Worm (Caenorhabditis elegans) whole organism, L3 larva: Measurements from ENCODE around the gene pan-1.

Experiments
- R02D3.7 ChIP-seq: fragments of 150-350 bp; optimal IDR thresholded peaks from 2 replicates; lab custom pipeline; 2014; ENCODE audit warnings: missing biosample characterization, missing genetic modification characterization
- ama-1 ChIP-seq: fragments of 150-350 bp; optimal IDR thresholded peaks from 2 replicates; lab custom pipeline; 2018
- ceh-28 ChIP-seq: fragments of 150-350 bp; optimal IDR thresholded peaks from 2 replicates; lab custom pipeline; 2014; ENCODE audit warnings: missing biosample characterization, missing genetic modification reagents, missing genetic modification characterization
- ceh-82 ChIP-seq: fragments of 150-350 bp; optimal IDR thresholded peaks from 2 replicates; lab custom pipeline; 2014; ENCODE audit warnings: missing biosample characterization, missing genetic modification characterization
- daf-12 ChIP-seq: fragments of 150-350 bp; optimal IDR thresholded peaks from 2 replicates; lab custom pipeline; 2014; ENCODE audit warnings: missing biosample characterization, missing genetic modification reagents, missing genetic modification characterization
- egl-27 ChIP-seq: sonication (generic microtip); optimal IDR thresholded peaks from 4 replicates; lab custom pipeline; 2017; ENCODE audit warnings: missing biosample characterization, missing genetic modification reagents, missing genetic modification characterization
- egl-5 ChIP-seq: fragments of 150-350 bp; optimal IDR thresholded peaks from 2 replicates; lab custom pipeline; 2017; ENCODE audit warnings: missing biosample characterization, missing genetic modification reagents, missing genetic modification characterization, inconsistent platforms
- elt-1 ChIP-seq: fragments of 150-350 bp; optimal IDR thresholded peaks from 2 replicates; lab custom pipeline; 2014; ENCODE audit warnings: missing biosample characterization, missing genetic modification characterization
- elt-2 ChIP-seq: sonication (generic microtip); optimal IDR thresholded peaks from 2 replicates; lab custom pipeline; 2016; ENCODE audit warnings: missing genetic modification reagents, mild to moderate bottlenecking, missing genetic modification characterization, missing compliant biosample characterization
- eor-1 ChIP-seq, 2 experiments: fragments of 150-350 bp; optimal IDR thresholded peaks; 2 replicates each; lab custom pipeline; 2014 to 2018; ENCODE audit warnings: missing biosample characterization in 2 of 2, missing genetic modification characterization in 2 of 2
- fkh-2 ChIP-seq: fragments of 150-350 bp; optimal IDR thresholded peaks from 2 replicates; lab custom pipeline; 2014; ENCODE audit warnings: missing biosample characterization, missing genetic modification reagents, missing genetic modification characterization
- fos-1 ChIP-seq: fragments of 150-350 bp; optimal IDR thresholded peaks from 2 replicates; lab custom pipeline; 2014; ENCODE audit warnings: missing biosample characterization, missing genetic modification characterization
- hmg-11 ChIP-seq: sonication (generic microtip); optimal IDR thresholded peaks from 2 replicates; lab custom pipeline; 2016; ENCODE audit warnings: missing genetic modification characterization, missing compliant biosample characterization
- jun-1 ChIP-seq: fragments of 150-350 bp; optimal IDR thresholded peaks from 2 replicates; lab custom pipeline; 2014; ENCODE audit warnings: missing biosample characterization, missing genetic modification reagents, missing genetic modification characterization
- lin-39 ChIP-seq: fragments of 150-350 bp; optimal IDR thresholded peaks from 2 replicates; lab custom pipeline; 2018; ENCODE audit warnings: missing biosample characterization, missing genetic modification reagents, missing genetic modification characterization
- lsy-12 ChIP-seq: sonication (generic microtip); optimal IDR thresholded peaks from 2 replicates; lab custom pipeline; 2016; ENCODE audit warnings: mild to moderate bottlenecking, missing genetic modification characterization, missing compliant biosample characterization
- mdl-1 ChIP-seq: fragments of 150-350 bp; optimal IDR thresholded peaks from 2 replicates; lab custom pipeline; 2014; ENCODE audit warnings: missing biosample characterization, missing genetic modification characterization
- mml-1 ChIP-seq: fragments of 150-350 bp; sonication (generic microtip); optimal IDR thresholded peaks from 3 replicates; lab custom pipeline; 2014; ENCODE audit warnings: missing biosample characterization, missing genetic modification characterization
- nfya-1 ChIP-seq: sonication (generic microtip); optimal IDR thresholded peaks from 2 replicates; lab custom pipeline; 2017; ENCODE audit warnings: missing genetic modification characterization, mild to moderate bottlenecking, missing compliant biosample characterization, antibody characterized with exemption, moderate library complexity; ENCODE audit not compliant: insufficient read depth
- nhr-11 ChIP-seq: fragments of 150-350 bp; optimal IDR thresholded peaks from 2 replicates; lab custom pipeline; 2014; ENCODE audit warnings: missing biosample characterization, missing genetic modification characterization
- nhr-23 ChIP-seq: fragments of 150-350 bp; optimal IDR thresholded peaks from 2 replicates; lab custom pipeline; 2014; ENCODE audit warnings: missing biosample characterization, missing genetic modification reagents, missing genetic modification characterization
- nhr-25 ChIP-seq: sonication (generic microtip); optimal IDR thresholded peaks from 2 replicates; lab custom pipeline; 2017; ENCODE audit warnings: missing biosample characterization, missing genetic modification characterization
- nhr-76 ChIP-seq: fragments of 150-350 bp; sonication (generic microtip); optimal IDR thresholded peaks from 5 replicates; lab custom pipeline; 2014; ENCODE audit warnings: missing biosample characterization, missing genetic modification characterization
- pha-4 ChIP-seq: fragments of 150-350 bp; optimal IDR thresholded peaks from 2 replicates; lab custom pipeline; 2014; ENCODE audit warnings: missing biosample characterization, missing genetic modification reagents, missing genetic modification characterization
- pqm-1 ChIP-seq: fragments of 150-350 bp; optimal IDR thresholded peaks from 2 replicates; lab custom pipeline; 2017; ENCODE audit warnings: missing biosample characterization, missing genetic modification characterization, inconsistent platforms
- sea-2 ChIP-seq: fragments of 150-350 bp; sonication (generic microtip); optimal IDR thresholded peaks from 4 replicates; lab custom pipeline; 2014; ENCODE audit warnings: missing biosample characterization, missing genetic modification reagents, missing genetic modification characterization
- skn-1 ChIP-seq: fragments of 150-350 bp; optimal IDR thresholded peaks from 2 replicates; lab custom pipeline; 2014; ENCODE audit warnings: missing biosample characterization, missing genetic modification characterization
- snpc-4 ChIP-seq: fragments of 150-350 bp; optimal IDR thresholded peaks from 2 replicates; lab custom pipeline; 2014; ENCODE audit warnings: missing biosample characterization, missing genetic modification characterization
- tbx-2 ChIP-seq: sonication (generic microtip); optimal IDR thresholded peaks from 2 replicates; lab custom pipeline; 2016; ENCODE audit warnings: mild to moderate bottlenecking, missing genetic modification characterization, missing compliant biosample characterization
- unc-62 ChIP-seq: fragments of 150-350 bp; sonication (generic microtip); optimal IDR thresholded peaks from 4 replicates; lab custom pipeline; 2014; ENCODE audit warnings: missing biosample characterization, missing genetic modification reagents, missing genetic modification characterization
- zag-1 ChIP-seq: fragments of 150-350 bp; optimal IDR thresholded peaks from 2 replicates; lab custom pipeline; 2014; ENCODE audit warnings: missing biosample characterization, missing genetic modification characterization
- ztf-11 ChIP-seq: fragments of 150-350 bp; optimal IDR thresholded peaks from 2 replicates; lab custom pipeline; 2014; ENCODE audit warnings: missing biosample characterization, missing genetic modification characterization

The pan-1 gene

DNA sequence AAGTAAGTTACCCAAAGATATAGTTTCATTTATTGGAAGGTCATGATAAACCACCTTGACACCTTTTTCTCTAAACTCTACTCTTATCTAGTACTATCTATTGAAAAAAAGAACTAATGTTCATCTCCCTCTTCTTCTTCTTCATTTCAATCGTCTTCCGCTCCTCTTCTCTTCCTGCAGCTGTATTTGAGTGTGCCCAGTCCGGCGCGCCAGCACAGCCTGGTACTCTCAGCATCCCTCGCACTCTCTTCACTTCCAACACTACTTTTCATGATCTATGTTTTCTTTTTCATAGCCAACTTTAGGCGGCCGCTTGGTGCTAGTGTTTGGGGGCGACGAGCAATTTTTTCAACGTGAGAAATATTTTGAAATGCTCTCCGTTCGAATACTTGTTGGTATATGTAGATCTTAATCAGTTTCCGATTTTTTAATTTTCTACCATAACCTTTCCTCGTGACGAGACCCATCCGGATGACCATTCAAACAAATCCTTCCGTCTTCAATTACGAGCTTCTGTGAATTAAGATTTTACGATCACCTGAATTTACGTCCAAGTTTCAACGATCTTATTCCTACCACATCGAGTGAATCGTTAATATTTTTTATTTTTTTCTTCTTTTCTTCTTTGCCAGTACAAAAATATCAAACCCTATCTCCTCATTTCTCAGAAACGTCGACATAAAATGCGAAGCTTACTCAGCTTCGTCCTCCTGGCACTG is at the start of gene pan-1:
Gene pan-1, plus strand, starts transcription at position 669 of the 719 bp plus-strand sequence.
- TF ChIP-seq snpc-4 (tag; lab: Kevin White, UChicago) (peak; percentile 53), unc-62 (GFP tag; lab: Kevin White, UChicago) (peak; percentile 9), ceh-28 (tag; lab: Kevin White, UChicago) (peak; percentile 9), ceh-82 (tag; lab: Kevin White, UChicago) (peak; percentile 25), pha-4 (peak; percentile 66), mdl-1 (tag; lab: Kevin White, UChicago) (no peak), nhr-76 (tag; lab: Kevin White, UChicago) (no peak), elt-2 (tag; lab: Kevin White, UChicago) (peak; percentile 24), nhr-25 (peak; percentile 51), egl-5 (peak; percentile 46), R02D3.7 (tag; lab: Kevin White, UChicago) (no peak), lsy-12 (tag; lab: Kevin White, UChicago) (peak; percentile 49), lin-39 (tag; lab: Kevin White, UChicago) (peak; percentile 76), nfya-1 (tag; lab: Kevin White, UChicago) (peak; percentile 85), hmg-11 (tag; lab: Kevin White, UChicago) (peak; percentile 89), nhr-23 (tag; lab: Kevin White, UChicago) (peak; percentile 72), ama-1 (lab: Kevin White, UChicago) (peak; percentile 80), egl-27 (tag; lab: Kevin White, UChicago) (no peak)
- TF ChIP-seq, all 47 proteins: peak for 14

DNA sequence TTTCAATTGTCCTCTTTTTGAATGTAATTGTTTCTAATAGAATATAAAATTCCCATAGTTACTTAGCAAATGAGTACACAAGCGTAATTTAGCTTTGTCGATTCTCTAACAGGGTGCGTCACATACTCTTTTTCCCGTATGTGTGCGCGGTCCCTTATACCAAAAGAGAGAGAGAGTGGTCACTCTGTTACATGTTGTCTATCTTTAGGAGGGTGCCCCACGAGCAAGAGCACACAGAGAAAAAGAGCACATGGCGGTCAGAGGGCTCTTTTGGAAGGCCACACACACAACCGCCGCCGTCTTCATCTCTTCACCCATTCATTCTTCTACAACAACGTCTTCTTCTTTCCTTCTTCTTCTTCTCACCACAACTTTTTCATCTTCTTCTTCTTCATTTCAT is 48.6 kb upstream of the pan-1 start:
- TF ChIP-seq eor-1 (tag; optimal IDR thresholded peaks at IDR 0.05; lab: Kevin White, UChicago) (no peak), nhr-11 (tag; lab: Kevin White, UChicago) (no peak), lin-39 (tag; lab: Kevin White, UChicago) (peak; percentile 44), daf-12 (no peak), pha-4 (peak; percentile 28), ama-1 (lab: Kevin White, UChicago) (no peak), nfya-1 (tag; lab: Kevin White, UChicago) (peak; percentile 53), hmg-11 (tag; lab: Kevin White, UChicago) (peak; percentile 49)
- TF ChIP-seq, all 47 proteins: peak for 4

DNA sequence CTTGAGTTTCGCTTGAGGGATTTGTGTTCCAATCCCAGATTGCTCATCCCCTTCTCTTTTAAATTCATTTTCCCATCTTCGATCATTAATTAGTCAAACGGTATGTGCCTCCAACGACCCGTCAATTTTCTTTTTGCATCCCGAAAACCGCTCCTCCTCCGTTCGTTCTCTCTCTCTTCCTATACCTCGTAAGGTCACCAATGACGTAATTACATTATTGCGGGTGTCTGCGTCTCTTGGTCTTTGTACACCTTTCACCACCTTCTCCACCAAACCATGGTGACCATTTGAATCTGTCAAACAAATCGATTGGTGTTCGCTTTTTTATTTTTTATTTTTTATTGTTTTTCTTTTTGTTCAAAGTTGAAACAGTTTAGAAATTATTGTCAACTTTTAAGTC is 47.4 kb upstream of the pan-1 start:
- TF ChIP-seq tbx-2 (tag; lab: Kevin White, UChicago) (no peak), nhr-11 (tag; lab: Kevin White, UChicago) (no peak), egl-27 (tag; lab: Kevin White, UChicago) (no peak), lin-39 (tag; lab: Kevin White, UChicago) (no peak), hmg-11 (tag; lab: Kevin White, UChicago) (no peak), nfya-1 (tag; lab: Kevin White, UChicago) (no peak), ceh-82 (tag; lab: Kevin White, UChicago) (no peak), skn-1 (no peak), sea-2 (GFP tag; lab: Kevin White, UChicago) (no peak), mml-1 (tag; lab: Kevin White, UChicago) (no peak), nhr-76 (tag; lab: Kevin White, UChicago) (no peak), fos-1 (tag; lab: Kevin White, UChicago) (no peak)

DNA sequence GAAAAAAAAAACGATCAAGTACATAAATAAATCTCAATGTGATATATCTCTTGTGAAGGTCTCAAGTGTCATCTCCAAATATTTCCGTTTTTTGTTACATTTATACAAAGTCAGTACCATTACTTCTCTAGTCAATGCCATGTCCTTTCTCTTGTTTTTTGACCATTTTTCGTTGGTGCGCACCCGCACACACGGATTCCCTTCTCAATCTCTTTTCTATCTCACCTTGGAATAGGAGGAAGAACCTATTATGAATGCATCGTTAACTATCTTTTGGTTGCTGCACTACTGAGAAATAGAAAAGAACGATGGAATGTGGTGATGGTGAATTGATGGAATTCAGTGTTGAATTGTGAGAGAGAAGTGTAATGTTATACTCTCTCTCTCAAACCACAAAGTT is 44.8 kb upstream of the pan-1 start:
- TF ChIP-seq nhr-76 (tag; lab: Kevin White, UChicago): no peak
- no peak for TF ChIP-seq lin-39 (tag; lab: Kevin White, UChicago)
- no peak for TF ChIP-seq ama-1 (lab: Kevin White, UChicago)
- no peak for TF ChIP-seq fkh-2 (tag; lab: Kevin White, UChicago)
- no peak for TF ChIP-seq ceh-82 (tag; lab: Kevin White, UChicago)
- no peak for TF ChIP-seq elt-1 (tag; lab: Kevin White, UChicago)
- no peak for TF ChIP-seq nhr-25
- TF ChIP-seq lsy-12 (tag; lab: Kevin White, UChicago): no peak
- no peak for TF ChIP-seq fos-1 (tag; lab: Kevin White, UChicago)
- no peak for TF ChIP-seq nhr-11 (tag; lab: Kevin White, UChicago)
- no peak for TF ChIP-seq hmg-11 (tag; lab: Kevin White, UChicago)
- no peak for TF ChIP-seq sea-2 (GFP tag; lab: Kevin White, UChicago)

DNA sequence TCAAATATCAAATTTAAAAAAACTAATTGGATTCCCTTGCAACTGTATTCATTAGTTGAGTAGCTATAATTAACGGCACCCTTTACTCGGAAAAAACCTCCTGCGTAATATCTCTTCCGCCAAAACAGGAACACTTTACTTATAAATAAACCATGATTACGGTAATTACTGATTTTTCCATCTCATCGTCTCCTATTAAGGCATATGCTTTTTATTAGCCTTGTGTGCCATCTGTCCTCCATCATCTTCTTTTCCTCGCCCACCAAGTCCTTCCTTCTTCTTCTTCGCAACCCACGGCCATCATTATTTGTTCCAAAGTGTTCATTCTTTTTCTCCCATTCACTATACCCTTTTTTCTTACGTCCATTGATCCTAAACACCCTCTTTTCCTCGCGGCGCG is 43.1 kb upstream of the pan-1 start:
- TF ChIP-seq ztf-11 (tag; lab: Kevin White, UChicago): no peak
- no peak for TF ChIP-seq R02D3.7 (tag; lab: Kevin White, UChicago)
- TF ChIP-seq ceh-28 (tag; lab: Kevin White, UChicago): no peak
- TF ChIP-seq jun-1 (tag; lab: Kevin White, UChicago): no peak
- no peak for TF ChIP-seq unc-62 (GFP tag; lab: Kevin White, UChicago)
- no peak for TF ChIP-seq zag-1 (tag; lab: Kevin White, UChicago)
- no peak for TF ChIP-seq fos-1 (tag; lab: Kevin White, UChicago)
- TF ChIP-seq pqm-1 (tag; lab: Kevin White, UChicago): no peak
